Worm (Caenorhabditis elegans) whole organism, mixed stage, embryonic: Measurements from ENCODE around the gene lin-14.
A peak's percentile ranks its signal among the peaks of the same experiment; 100 is the strongest.

ENCODE experiments used
- blmp-1 ChIP-seq: fragments of 150-350 bp; optimal IDR thresholded peaks from 2 replicates; lab custom pipeline; 2014; ENCODE audit warnings: missing biosample characterization, missing genetic modification characterization
- ceh-39 ChIP-seq: fragments of 150-350 bp; optimal IDR thresholded peaks from 2 replicates; lab custom pipeline; 2014; ENCODE audit warnings: missing biosample characterization, missing genetic modification characterization
- ceh-43 ChIP-seq: fragments of 200-800 bp; sonication (Bioruptor generic); optimal IDR thresholded peaks from 2 replicates; lab custom pipeline; 2018; ENCODE audit warnings: mild to moderate bottlenecking, missing genetic modification characterization, moderate library complexity, missing compliant biosample characterization
- ceh-83 ChIP-seq: fragments of 200-800 bp; sonication (Bioruptor generic); optimal IDR thresholded peaks from 2 replicates; lab custom pipeline; 2018; ENCODE audit warnings: mild to moderate bottlenecking, missing genetic modification characterization, missing compliant biosample characterization
- ces-1 ChIP-seq: fragments of 150-350 bp; optimal IDR thresholded peaks from 2 replicates; lab custom pipeline; 2014; ENCODE audit warnings: missing biosample characterization, missing genetic modification reagents, missing genetic modification characterization
- cnd-1 ChIP-seq: fragments of 200-800 bp; sonication (Bioruptor generic); optimal IDR thresholded peaks from 2 replicates; lab custom pipeline; 2018; ENCODE audit warnings: mild to moderate bottlenecking, missing genetic modification characterization, missing compliant biosample characterization
- drap-1 ChIP-seq: fragments of 200-800 bp; sonication (Bioruptor generic); optimal IDR thresholded peaks from 3 replicates; lab custom pipeline; 2018; ENCODE audit warnings: mild to moderate bottlenecking, missing genetic modification characterization, missing compliant biosample characterization
- elt-1 ChIP-seq: sonication (generic microtip); optimal IDR thresholded peaks from 2 replicates; lab custom pipeline; 2017; ENCODE audit warnings: missing genetic modification characterization, mild to moderate bottlenecking, missing compliant biosample characterization, antibody characterized with exemption, moderate library complexity, borderline replicate concordance; ENCODE audit not compliant: insufficient read depth
- elt-3 ChIP-seq: fragments of 150-350 bp; optimal IDR thresholded peaks from 2 replicates; lab custom pipeline; 2014; ENCODE audit warnings: missing biosample characterization, missing genetic modification characterization
- flh-1 ChIP-seq: fragments of 200-800 bp; sonication (Bioruptor generic); optimal IDR thresholded peaks from 2 replicates; lab custom pipeline; 2018; ENCODE audit warnings: mild to moderate bottlenecking, missing genetic modification characterization, moderate library complexity, missing compliant biosample characterization
- ham-2 ChIP-seq: fragments of 200-800 bp; sonication (Bioruptor generic); optimal IDR thresholded peaks from 2 replicates; lab custom pipeline; 2018; ENCODE audit warnings: mild to moderate bottlenecking, missing genetic modification characterization, missing compliant biosample characterization
- hlh-1 ChIP-seq: fragments of 150-350 bp; optimal IDR thresholded peaks from 2 replicates; lab custom pipeline; 2014; ENCODE audit warnings: missing biosample characterization, missing genetic modification reagents, missing genetic modification characterization
- lin-13 ChIP-seq: fragments of 150-350 bp; optimal IDR thresholded peaks from 2 replicates; lab custom pipeline; 2014; ENCODE audit warnings: missing biosample characterization, missing genetic modification characterization
- lin-32 ChIP-seq: fragments of 200-800 bp; sonication (Bioruptor generic); optimal IDR thresholded peaks from 2 replicates; lab custom pipeline; 2018; ENCODE audit warnings: mild to moderate bottlenecking, missing genetic modification characterization, missing compliant biosample characterization
- lsy-2 ChIP-seq: fragments of 150-350 bp; optimal IDR thresholded peaks from 2 replicates; lab custom pipeline; 2014; ENCODE audit warnings: missing biosample characterization, missing genetic modification characterization
- mab-5 ChIP-seq: fragments of 150-350 bp; optimal IDR thresholded peaks from 2 replicates; lab custom pipeline; 2014; ENCODE audit warnings: missing biosample characterization, missing genetic modification characterization
- mep-1 ChIP-seq: fragments of 150-350 bp; optimal IDR thresholded peaks from 2 replicates; lab custom pipeline; 2017; ENCODE audit warnings: missing biosample characterization, missing genetic modification reagents, missing genetic modification characterization, inconsistent platforms
- mls-2 ChIP-seq: sonication (generic microtip); optimal IDR thresholded peaks from 2 replicates; lab custom pipeline; 2016; ENCODE audit warnings: mild to moderate bottlenecking, missing genetic modification characterization, moderate library complexity, missing compliant biosample characterization
- nhr-12 ChIP-seq: fragments of 150-350 bp; optimal IDR thresholded peaks from 2 replicates; lab custom pipeline; 2014; ENCODE audit warnings: missing biosample characterization, missing genetic modification characterization
- nhr-2 ChIP-seq: fragments of 150-350 bp; optimal IDR thresholded peaks from 2 replicates; lab custom pipeline; 2014; ENCODE audit warnings: missing biosample characterization, missing genetic modification characterization
- nhr-237 ChIP-seq: fragments of 150-350 bp; optimal IDR thresholded peaks from 2 replicates; lab custom pipeline; 2014; ENCODE audit warnings: missing biosample characterization, missing genetic modification characterization
- nhr-28 ChIP-seq: fragments of 150-350 bp; optimal IDR thresholded peaks from 2 replicates; lab custom pipeline; 2014; ENCODE audit warnings: missing biosample characterization, missing genetic modification characterization
- nhr-76 ChIP-seq: sonication (generic microtip); optimal IDR thresholded peaks from 2 replicates; lab custom pipeline; 2017; ENCODE audit warnings: missing biosample characterization, missing genetic modification characterization
- pha-4 ChIP-seq: fragments of 150-350 bp; optimal IDR thresholded peaks from 2 replicates; lab custom pipeline; 2018; ENCODE audit warnings: missing biosample characterization, missing genetic modification reagents, missing genetic modification characterization
- sem-2 ChIP-seq: fragments of 200-800 bp; sonication (Bioruptor generic); optimal IDR thresholded peaks from 2 replicates; lab custom pipeline; 2018; ENCODE audit warnings: mild to moderate bottlenecking, missing genetic modification characterization, missing compliant biosample characterization
- snpc-4 ChIP-seq: fragments of 150-350 bp; optimal IDR thresholded peaks from 2 replicates; lab custom pipeline; 2014; ENCODE audit warnings: missing biosample characterization, missing genetic modification characterization
- tbx-8 ChIP-seq: fragments of 200-800 bp; sonication (Bioruptor generic); optimal IDR thresholded peaks from 2 replicates; lab custom pipeline; 2018; ENCODE audit warnings: mild to moderate bottlenecking, missing genetic modification characterization, moderate library complexity, missing compliant biosample characterization
- unc-120 ChIP-seq: sonication (generic microtip); optimal IDR thresholded peaks from 2 replicates; lab custom pipeline; 2017; ENCODE audit warnings: missing genetic modification characterization, missing compliant biosample characterization; ENCODE audit not compliant: poor library complexity, severe bottlenecking
- unc-39 ChIP-seq: fragments of 150-350 bp; optimal IDR thresholded peaks from 2 replicates; lab custom pipeline; 2014; ENCODE audit warnings: missing biosample characterization, missing genetic modification characterization
- unc-62 ChIP-seq: fragments of 150-350 bp; optimal IDR thresholded peaks from 2 replicates; lab custom pipeline; 2014; ENCODE audit warnings: missing biosample characterization, missing genetic modification reagents, missing genetic modification characterization
- zip-8 ChIP-seq: fragments of 150-350 bp; optimal IDR thresholded peaks from 2 replicates; lab custom pipeline; 2014; ENCODE audit warnings: missing biosample characterization, missing genetic modification characterization
- ztf-11 ChIP-seq: fragments of 150-350 bp; optimal IDR thresholded peaks from 2 replicates; lab custom pipeline; 2014; ENCODE audit warnings: missing biosample characterization, missing genetic modification characterization

Gene lin-14

DNA sequence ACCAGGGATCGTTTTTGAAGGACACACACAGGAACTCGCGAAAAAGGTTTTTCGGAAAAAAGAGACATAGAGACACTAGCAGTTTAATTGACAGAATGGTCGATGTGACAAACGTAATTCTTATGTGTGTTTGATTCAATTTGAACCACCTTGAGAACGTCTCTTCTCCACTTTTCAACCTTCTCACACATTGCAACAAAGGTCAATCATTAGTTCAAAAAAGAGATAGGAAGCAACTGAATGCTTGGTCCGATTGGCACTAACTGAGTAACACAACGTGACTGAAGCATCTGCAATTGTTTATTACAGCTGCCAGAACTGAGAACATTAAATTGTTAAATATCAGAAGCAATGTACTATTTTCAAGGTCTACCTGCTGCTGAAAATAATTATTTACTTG, 3.2 kb upstream of the lin-14 start:
- TF ChIP-seq mls-2 (tag; lab: Kevin White, UChicago) (no peak), lin-13 (tag; lab: Kevin White, UChicago) (no peak), nhr-76 (tag; lab: Kevin White, UChicago) (no peak), nhr-2 (no peak), snpc-4 (tag; lab: Kevin White, UChicago) (no peak), ham-2 (GFP tag; lab: Kevin White, UChicago) (no peak), cnd-1 (tag; lab: Kevin White, UChicago) (no peak), elt-3 (tag; lab: Kevin White, UChicago) (no peak), elt-1 (tag; lab: Kevin White, UChicago) (no peak), ces-1 (GFP tag; lab: Kevin White, UChicago) (no peak)

DNA sequence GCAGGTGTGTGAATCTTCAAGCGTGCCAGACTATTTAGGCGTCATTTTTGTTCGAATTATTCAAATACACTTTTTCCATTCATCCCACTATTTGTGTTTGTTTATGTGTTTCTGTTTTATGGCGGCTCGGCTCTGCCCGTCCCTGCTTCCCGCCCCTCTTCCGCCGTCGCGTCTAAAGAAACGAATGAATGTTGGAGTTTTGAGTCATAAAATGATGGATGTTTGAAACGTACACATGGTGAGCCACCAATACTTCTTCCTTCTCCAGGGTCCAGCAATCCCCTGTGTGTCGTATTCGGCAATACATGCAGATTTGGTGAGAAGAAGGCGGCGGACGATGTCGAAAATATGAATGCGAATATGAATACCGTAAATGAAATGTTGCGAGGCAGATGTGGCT, 2.4 kb upstream of the lin-14 start:
- TF ChIP-seq sem-2 (GFP tag; lab: Kevin White, UChicago), result no peak

DNA sequence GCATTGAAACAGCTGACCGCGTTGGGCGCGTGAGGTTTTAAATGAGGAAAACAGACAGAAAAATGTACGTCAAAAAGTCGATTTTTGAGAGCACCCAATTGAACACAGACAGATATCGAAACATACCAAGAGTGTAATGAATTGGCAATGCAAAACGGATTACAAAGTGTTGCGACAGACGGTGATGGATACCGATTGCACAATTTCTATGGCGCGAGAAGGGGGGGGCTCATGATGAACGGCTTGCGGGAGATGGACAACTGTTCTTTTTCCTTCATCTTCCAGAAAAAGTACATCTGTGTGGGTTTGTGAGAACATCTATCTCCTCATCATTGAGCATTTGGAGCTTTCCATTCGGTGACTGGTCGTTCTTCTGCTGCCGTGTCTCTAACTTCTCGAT, 1.8 kb upstream of the lin-14 start:
- TF ChIP-seq unc-120 (tag; lab: Kevin White, UChicago), result peak; percentile 74
- TF ChIP-seq snpc-4 (tag; lab: Kevin White, UChicago), result no peak
- no peak for TF ChIP-seq ceh-43 (GFP tag; lab: Kevin White, UChicago)
- TF ChIP-seq unc-39, result no peak
- peak; percentile 64 for TF ChIP-seq unc-62 (GFP tag; lab: Kevin White, UChicago)

DNA sequence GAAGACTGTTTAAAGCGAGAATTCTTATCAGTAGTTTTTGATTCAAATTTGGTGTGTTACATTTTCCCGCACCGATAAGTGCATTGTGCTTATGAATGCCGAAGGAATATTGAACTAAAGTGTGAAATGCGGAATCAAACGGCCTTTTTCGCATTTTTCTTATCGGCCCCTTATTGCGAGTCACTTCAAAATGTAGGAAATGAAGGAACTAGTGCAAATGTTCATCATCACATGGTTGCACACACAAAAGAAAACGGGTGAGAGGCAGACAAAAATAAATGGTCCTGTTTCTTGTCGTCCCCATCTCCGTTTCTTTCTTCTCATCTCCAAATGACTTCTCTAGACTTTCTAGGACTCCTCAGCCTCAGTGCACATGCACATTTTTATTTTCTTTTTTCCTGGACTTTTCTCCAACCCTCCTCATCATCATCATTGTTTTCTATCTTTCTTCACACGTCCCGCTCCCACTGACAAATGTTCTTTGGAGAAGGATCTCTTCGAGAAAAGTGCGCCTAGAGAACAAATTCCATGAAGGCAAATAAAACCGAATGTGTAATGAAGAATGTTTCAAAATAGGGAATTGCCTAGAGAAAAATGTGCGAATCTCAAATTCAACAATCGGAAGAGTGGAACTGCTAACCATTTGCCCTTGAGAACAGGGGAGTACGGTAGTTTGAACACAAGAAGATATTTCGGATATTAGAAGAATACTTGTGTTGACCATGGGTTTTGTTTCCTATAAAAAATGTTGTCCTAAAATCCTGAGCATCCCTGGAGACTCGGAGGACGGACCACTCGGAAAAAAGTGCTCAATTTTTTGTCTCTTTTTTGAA, 873 bp upstream of the lin-14 start:
- TF ChIP-seq unc-120 (tag; lab: Kevin White, UChicago) (peak; percentile 29), lsy-2 (tag; lab: Kevin White, UChicago) (no peak), ces-1 (GFP tag; lab: Kevin White, UChicago) (peak; percentile 36), hlh-1 (tag; lab: Kevin White, UChicago) (peak; percentile 24), nhr-2 (no peak), elt-3 (tag; lab: Kevin White, UChicago) (no peak), unc-62 (GFP tag; lab: Kevin White, UChicago) (peak; percentile 14)

DNA sequence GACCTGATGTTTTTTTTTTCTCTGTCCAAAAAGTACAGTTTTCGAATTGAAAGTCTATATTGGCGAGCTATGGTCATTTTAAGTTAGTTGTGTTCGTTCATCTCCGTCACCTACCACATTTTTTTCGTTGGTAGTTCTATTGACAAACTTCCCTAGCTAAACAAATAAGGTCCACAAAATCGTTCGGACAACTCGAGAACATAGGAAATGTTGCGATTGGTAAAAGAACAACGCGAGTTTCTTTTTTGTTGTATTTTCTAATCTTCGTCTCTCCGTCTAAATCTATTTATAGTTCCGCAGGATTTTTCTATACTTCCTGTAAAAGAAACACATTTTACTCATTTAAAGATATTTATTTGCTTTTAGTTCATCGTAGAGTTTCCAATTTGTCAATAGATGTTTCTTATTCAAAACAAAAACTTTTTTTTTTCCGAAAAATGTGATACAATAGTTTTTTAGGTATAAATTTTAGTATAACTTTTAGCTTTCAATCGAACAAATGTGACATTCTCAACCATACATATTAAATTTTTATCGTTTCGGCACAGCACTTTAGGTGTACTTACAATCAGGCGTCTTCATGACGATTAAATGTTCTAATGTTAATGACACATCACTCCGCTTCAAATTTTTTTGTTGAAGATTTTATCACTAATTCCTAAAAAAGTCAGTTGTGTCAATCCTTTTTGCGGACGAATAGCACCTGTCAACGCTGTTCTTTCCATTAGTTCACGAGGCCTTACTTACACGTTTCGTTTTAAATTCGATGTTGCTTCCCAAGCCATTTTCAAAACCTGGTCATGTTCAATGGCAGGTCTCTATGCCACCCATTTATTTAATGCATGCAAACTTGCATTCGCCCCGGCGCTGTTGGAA, 1.3 kb downstream of the lin-14 start:
- TF ChIP-seq cnd-1 (tag; lab: Kevin White, UChicago), result no peak
- no peak for TF ChIP-seq nhr-28 (tag; lab: Kevin White, UChicago)
- no peak for TF ChIP-seq ceh-43 (GFP tag; lab: Kevin White, UChicago)
- TF ChIP-seq mep-1, result no peak
- no peak for TF ChIP-seq blmp-1 (tag; lab: Kevin White, UChicago)
- TF ChIP-seq drap-1, result no peak
- TF ChIP-seq pha-4, result no peak
- TF ChIP-seq flh-1 (GFP tag; lab: Kevin White, UChicago), result no peak
- no peak for TF ChIP-seq ceh-83 (GFP tag; lab: Kevin White, UChicago)
- TF ChIP-seq elt-3 (tag; lab: Kevin White, UChicago), result no peak
- no peak for TF ChIP-seq unc-120 (tag; lab: Kevin White, UChicago)
- TF ChIP-seq lin-32 (GFP tag; lab: Kevin White, UChicago), result no peak
- TF ChIP-seq ham-2 (GFP tag; lab: Kevin White, UChicago), result no peak

DNA sequence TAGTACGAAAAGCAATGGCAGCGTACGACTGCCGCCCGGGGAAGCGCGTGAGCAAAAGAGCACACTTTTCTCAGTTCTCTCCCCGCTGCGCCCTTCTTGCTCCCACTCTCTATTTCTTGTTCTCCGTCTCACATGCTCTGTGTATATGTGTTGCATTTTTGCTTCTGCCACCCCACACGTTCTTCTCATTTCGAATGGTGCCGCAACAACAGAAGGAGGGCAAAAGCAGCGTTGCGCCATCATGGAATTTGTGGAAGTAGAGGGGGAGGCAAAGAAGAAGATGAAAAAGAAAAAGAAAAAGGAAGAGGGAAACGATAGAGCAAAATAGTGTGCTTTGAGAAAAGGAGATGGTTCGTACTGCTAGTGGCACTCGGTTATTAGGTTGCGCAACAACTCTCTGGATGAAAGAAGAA, 2.0 kb downstream of the lin-14 start:
- TF ChIP-seq drap-1 (no peak), blmp-1 (tag; lab: Kevin White, UChicago) (no peak), lin-32 (GFP tag; lab: Kevin White, UChicago) (no peak), mep-1 (no peak), zip-8 (no peak), ham-2 (GFP tag; lab: Kevin White, UChicago) (peak; percentile 5), mab-5 (tag; lab: Kevin White, UChicago) (no peak), hlh-1 (tag; lab: Kevin White, UChicago) (no peak), ceh-83 (GFP tag; lab: Kevin White, UChicago) (no peak), ceh-43 (GFP tag; lab: Kevin White, UChicago) (no peak), elt-1 (tag; lab: Kevin White, UChicago) (no peak), ztf-11 (tag; lab: Kevin White, UChicago) (no peak), nhr-12 (tag; lab: Kevin White, UChicago) (no peak), sem-2 (GFP tag; lab: Kevin White, UChicago) (no peak), pha-4 (no peak), unc-62 (GFP tag; lab: Kevin White, UChicago) (peak; percentile 24), ces-1 (GFP tag; lab: Kevin White, UChicago) (peak; percentile 76), tbx-8 (GFP tag; lab: Kevin White, UChicago) (no peak), lsy-2 (tag; lab: Kevin White, UChicago) (no peak), nhr-237 (tag; lab: Kevin White, UChicago) (peak; percentile 23), nhr-28 (tag; lab: Kevin White, UChicago) (no peak), nhr-76 (tag; lab: Kevin White, UChicago) (no peak), ceh-39 (no peak), elt-3 (tag; lab: Kevin White, UChicago) (no peak), unc-120 (tag; lab: Kevin White, UChicago) (peak; percentile 90), nhr-2 (no peak)
